Fruit fly (Drosophila melanogaster): ENCODE measurements around the gene CG42268.

DNA sequence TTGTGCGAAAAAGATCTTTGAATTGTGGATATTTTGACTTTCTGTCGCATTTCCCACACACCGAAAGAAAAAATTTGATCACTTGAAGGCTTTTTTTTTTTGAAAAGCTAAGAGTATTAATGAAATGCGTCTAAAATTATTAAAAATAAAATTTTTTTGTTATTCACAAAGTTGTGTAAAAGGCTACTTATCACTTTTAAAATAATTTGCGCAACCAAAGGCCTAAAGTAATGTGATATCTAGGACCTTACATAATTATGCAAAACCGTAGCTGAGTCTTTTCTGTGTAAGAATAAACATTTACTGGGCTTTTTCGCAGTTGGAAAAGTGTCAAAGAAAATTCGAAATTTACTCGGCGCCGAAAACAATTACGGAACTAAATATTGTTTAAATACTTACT lies 4.1 kb upstream of the CG42268 start:
- TF ChIP-seq psq (optimal IDR thresholded peaks at IDR 0.05) (no peak), h (optimal IDR thresholded peaks at IDR 0.05) (no peak), ttk (optimal IDR thresholded peaks at IDR 0.05) (no peak), Myc (optimal IDR thresholded peaks at IDR 0.05) (no peak), Sin3A (optimal IDR thresholded peaks at IDR 0.05) (no peak)

All from Kc167 (cell line).